Worm (Caenorhabditis elegans): ENCODE measurements around the gene phf-33.

The phf-33 gene

DNA sequence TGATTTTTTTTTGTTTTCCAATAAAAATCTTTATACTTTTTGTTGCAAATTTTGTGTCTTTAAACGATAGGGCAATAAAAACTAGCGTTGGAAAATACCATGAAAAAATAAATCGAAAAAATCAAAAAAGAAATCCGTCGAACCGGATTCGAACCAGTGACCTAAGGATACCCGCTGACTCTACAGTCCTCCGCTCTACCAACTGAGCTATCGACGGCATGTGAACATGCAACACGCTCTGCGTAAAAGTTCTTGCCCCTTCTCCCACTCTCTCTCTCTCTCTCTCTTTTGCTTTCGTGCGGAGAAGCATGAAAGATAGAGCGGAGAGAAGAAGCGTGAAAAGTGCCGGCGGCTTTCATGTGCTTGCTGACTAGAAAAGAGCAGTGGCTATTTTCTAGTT, 14.2 kb downstream of the phf-33 start (continued):
- peak; percentile 97 for TF ChIP-seq tbp1 (GFP tag; optimal IDR thresholded peaks at IDR 0.05)
- TF ChIP-seq rcor-1 (GFP tag; IDR thresholded peaks at IDR 0.05): peak; percentile 85
- TF ChIP-seq nfyb-1 (GFP tag; IDR thresholded peaks at IDR 0.05): peak; percentile 89
- peak; percentile 78; the same call in 1 of the 2 replicates for TF ChIP-seq ztf-28 (GFP tag; IDR thresholded peaks at IDR 0.05)
- TF ChIP-seq cebp-2 (GFP tag; IDR thresholded peaks at IDR 0.05): peak; percentile 88; the same call in 1 of the 2 replicates
- no peak for TF ChIP-seq xnd-1 (tag; optimal IDR thresholded peaks at IDR 0.05)
- peak; percentile 41 for TF ChIP-seq hlh-12 (tag; optimal IDR thresholded peaks at IDR 0.05)
- peak; percentile 60 for TF ChIP-seq snpc-3.4 (tag; optimal IDR thresholded peaks at IDR 0.05)
- TF ChIP-seq nhr-90 (tag; optimal IDR thresholded peaks at IDR 0.05): peak; percentile 84
- no peak for TF ChIP-seq nhr-120 (GFP tag; IDR thresholded peaks at IDR 0.05)
- TF ChIP-seq ccch-3 (GFP tag; optimal IDR thresholded peaks at IDR 0.05): peak; percentile 16
- TF ChIP-seq sptf-2 (GFP tag; optimal IDR thresholded peaks at IDR 0.05): no peak
- no peak for TF ChIP-seq snpc-4 (GFP tag; optimal IDR thresholded peaks at IDR 0.05)
- peak in 3 of 4 experiments; percentile 49 to 71 (median 71) for TF ChIP-seq snpc-4 (tag; optimal IDR thresholded peaks at IDR 0.05)
- no peak; the same call in 1 of the 2 replicates for TF ChIP-seq cebp-1 (GFP tag; IDR thresholded peaks at IDR 0.05)
- TF ChIP-seq cebp-1 (tag; optimal IDR thresholded peaks at IDR 0.05): no peak
- TF ChIP-seq F37B4.10 (GFP tag; IDR thresholded peaks at IDR 0.05): peak; percentile 89; the same call in 1 of the 2 replicates
- TF ChIP-seq dpl-1 (GFP tag; optimal IDR thresholded peaks at IDR 0.05): no peak
- no peak for TF ChIP-seq F33H1.4 (GFP tag; IDR thresholded peaks at IDR 0.05)
- no peak for TF ChIP-seq mcd-1 (GFP tag; IDR thresholded peaks at IDR 0.05)
- no peak for TF ChIP-seq snpc-1.3 (tag; optimal IDR thresholded peaks at IDR 0.05; ENCODE audit: insufficient read depth)
- TF ChIP-seq somi-1 (GFP tag; optimal IDR thresholded peaks at IDR 0.05): peak; percentile 55
- no peak for TF ChIP-seq ztf-6 (GFP tag; IDR thresholded peaks at IDR 0.05)
- TF ChIP-seq lag-1 (GFP tag; IDR thresholded peaks at IDR 0.05): 0 out of 2 replicates have a peak, but pooled peaks have one; percentile 14
- TF ChIP-seq die-1 (tag; optimal IDR thresholded peaks at IDR 0.05): peak; percentile 89
- peak; percentile 34 for TF ChIP-seq nhr-80 (tag; optimal IDR thresholded peaks at IDR 0.05)
- no peak for TF ChIP-seq tlf-1 (GFP tag; optimal IDR thresholded peaks at IDR 0.05)
- no peak for TF ChIP-seq ceh-79 (tag; optimal IDR thresholded peaks at IDR 0.05)
- peak; percentile 54; the same call in 1 of the 2 replicates for TF ChIP-seq attf-3 (GFP tag; conservative IDR thresholded peaks at IDR 0.05)
- TF ChIP-seq pha-4 (tag; optimal IDR thresholded peaks at IDR 0.05): no peak
- TF ChIP-seq K12H6.12 (tag; optimal IDR thresholded peaks at IDR 0.05): peak; percentile 39
- peak; percentile 62 for TF ChIP-seq fkh-3 (tag; optimal IDR thresholded peaks at IDR 0.05)
- TF ChIP-seq C17E4.6 (GFP tag; IDR thresholded peaks at IDR 0.05): no peak
- TF ChIP-seq athp-1 (tag; optimal IDR thresholded peaks at IDR 0.05): peak; percentile 24
- peak; percentile 76 for TF ChIP-seq chd-7 (tag; optimal IDR thresholded peaks at IDR 0.05)
- peak in 1 of 3 experiments; percentile 20 for TF ChIP-seq lin-35 (GFP tag; optimal IDR thresholded peaks at IDR 0.05)
- no peak for TF ChIP-seq F57C9.4 (tag; optimal IDR thresholded peaks at IDR 0.05)
- peak; percentile 88 for TF ChIP-seq pbrm-1 (GFP tag; IDR thresholded peaks at IDR 0.05)
- TF ChIP-seq nfya-2 (GFP tag; IDR thresholded peaks at IDR 0.05): no peak
- TF ChIP-seq ZK185.1 (tag; optimal IDR thresholded peaks at IDR 0.05; ENCODE audit: poor library complexity, severe bottlenecking): peak; percentile 60
- TF ChIP-seq K11D2.4 (GFP tag; IDR thresholded peaks at IDR 0.05): peak; percentile 66
- TF ChIP-seq attf-6 (GFP tag; IDR thresholded peaks at IDR 0.05): no peak
- no peak for TF ChIP-seq egl-18 (GFP tag; IDR thresholded peaks at IDR 0.05)
- TF ChIP-seq lsy-27 (tag; optimal IDR thresholded peaks at IDR 0.05; ENCODE audit: borderline replicate concordance, insufficient read depth): no peak
- TF ChIP-seq D2030.7 (GFP tag; IDR thresholded peaks at IDR 0.05): peak; percentile 54
- TF ChIP-seq nhr-179 (tag; optimal IDR thresholded peaks at IDR 0.05): no peak
- peak; percentile 41 for TF ChIP-seq F57A8.1 (GFP tag; optimal IDR thresholded peaks at IDR 0.05)
- TF ChIP-seq akir-1 (GFP tag; optimal IDR thresholded peaks at IDR 0.05): no peak
- TF ChIP-seq aptf-3 (GFP tag; IDR thresholded peaks at IDR 0.05): peak; percentile 79; the same call in 1 of the 2 replicates
